Fruit fly (Drosophila melanogaster): ENCODE results near the gene Trmt61.
A peak's percentile ranks its signal among the peaks of the same experiment; 100 is the strongest.

Trmt61 gene

dm6 chr3R:26042131-26042885, 17.0 kb upstream of the Trmt61 start (continued):
- TF ChIP-seq CG34376 (GFP tag; optimal IDR thresholded peaks at IDR 0.05) (peak; percentile 69), Camta (GFP tag; optimal IDR thresholded peaks at IDR 0.05) (peak; percentile 97), odd (GFP tag; optimal IDR thresholded peaks at IDR 0.05) (peak; percentile 93), CG17359 (tag; optimal IDR thresholded peaks at IDR 0.05) (peak; percentile 96), CG6654 (GFP tag; optimal IDR thresholded peaks at IDR 0.05) (peak; percentile 89), CG10462 (GFP tag; optimal IDR thresholded peaks at IDR 0.05) (peak; percentile 94), CG16863 (GFP tag; optimal IDR thresholded peaks at IDR 0.05) (peak; percentile 96), E2f2 (GFP tag; IDR thresholded peaks at IDR 0.05) (peak; percentile 78), B-H2 (GFP tag; optimal IDR thresholded peaks at IDR 0.05) (peak; percentile 87), ems (GFP tag; optimal IDR thresholded peaks at IDR 0.05) (peak; percentile 96), tup (GFP tag; optimal IDR thresholded peaks at IDR 0.05) (peak; percentile 94), chn (GFP tag; optimal IDR thresholded peaks at IDR 0.05) (peak; percentile 98), CG10147 (GFP tag; optimal IDR thresholded peaks at IDR 0.05) (peak; percentile 82), exex (tag; optimal IDR thresholded peaks at IDR 0.05) (peak; percentile 74), lbe (GFP tag; optimal IDR thresholded peaks at IDR 0.05) (peak; percentile 92), pnt (GFP tag; optimal IDR thresholded peaks at IDR 0.05) (peak; percentile 96), Oaz (GFP tag; IDR thresholded peaks at IDR 0.05) (peak; percentile 93), dpn (GFP tag; optimal IDR thresholded peaks at IDR 0.05) (peak; percentile 98), Adf1 (GFP tag; IDR thresholded peaks at IDR 0.05) (peak; percentile 81), pita (GFP tag; optimal IDR thresholded peaks at IDR 0.05) (no peak), so (GFP tag; IDR thresholded peaks at IDR 0.05) (peak; percentile 95), kay (GFP tag; optimal IDR thresholded peaks at IDR 0.05) (peak; percentile 90), br (optimal IDR thresholded peaks at IDR 0.05) (no peak), Taf1 (GFP tag; IDR thresholded peaks at IDR 0.05) (peak; percentile 91), CG17385 (GFP tag; optimal IDR thresholded peaks at IDR 0.05) (peak; percentile 93), CG1792 (GFP tag; optimal IDR thresholded peaks at IDR 0.05) (peak; percentile 95), Elba2 (GFP tag; optimal IDR thresholded peaks at IDR 0.05) (peak; percentile 77), CG3065 (GFP tag; optimal IDR thresholded peaks at IDR 0.05) (peak; percentile 94), Usf (GFP tag; optimal IDR thresholded peaks at IDR 0.05) (peak; percentile 88), HLH4C (GFP tag; IDR thresholded peaks at IDR 0.05; ENCODE audit: partially characterized antibody) (no peak; the same call in 2 of the 3 replicates), caup (GFP tag; optimal IDR thresholded peaks at IDR 0.05; ENCODE audit: severe bottlenecking) (peak; percentile 96), CG7928 (GFP tag; optimal IDR thresholded peaks at IDR 0.05) (peak; percentile 79), bigmax (GFP tag; optimal IDR thresholded peaks at IDR 0.05) (peak; percentile 44), CG4328 (GFP tag; optimal IDR thresholded peaks at IDR 0.05) (peak; percentile 89), Dek (tag; optimal IDR thresholded peaks at IDR 0.05) (peak; percentile 91), CG7963 (GFP tag; IDR thresholded peaks at IDR 0.05; ENCODE audit: partially characterized antibody) (no peak), Oli (tag; optimal IDR thresholded peaks at IDR 0.05) (peak; percentile 96), CG2120 (GFP tag; optimal IDR thresholded peaks at IDR 0.05) (peak; percentile 98), CG14014 (GFP tag; IDR thresholded peaks at IDR 0.05) (peak; percentile 97), zf30C (GFP tag; optimal IDR thresholded peaks at IDR 0.05) (no peak), ttk (GFP tag; IDR thresholded peaks at IDR 0.05) (peak; percentile 96), crol (GFP tag; IDR thresholded peaks at IDR 0.05) (peak; percentile 65), Abd-B (GFP tag; optimal IDR thresholded peaks at IDR 0.05) (peak; percentile 97), Stat92E (GFP tag; optimal IDR thresholded peaks at IDR 0.05) (peak in 1 of 3 experiments; percentile 59), ftz-f1 (GFP tag; optimal IDR thresholded peaks at IDR 0.05) (peak; percentile 53), CG10366 (GFP tag; IDR thresholded peaks at IDR 0.05) (peak; percentile 97), CG30020 (tag; optimal IDR thresholded peaks at IDR 0.05) (peak; percentile 58), nau (GFP tag; optimal IDR thresholded peaks at IDR 0.05) (no peak), kah (GFP tag; optimal IDR thresholded peaks at IDR 0.05) (peak; percentile 79)
